Worm (Caenorhabditis elegans): Measurements from ENCODE around the gene tyra-2.

Gene tyra-2

ce11 chrX:7033716-7034270, 28.4 kb upstream of the tyra-2 start:
- no peak for TF ChIP-seq elt-1 (tag; optimal IDR thresholded peaks at IDR 0.05)
- TF ChIP-seq unc-55 (GFP tag; optimal IDR thresholded peaks at IDR 0.05), result no peak
- TF ChIP-seq ztf-1 (GFP tag; conservative IDR thresholded peaks at IDR 0.05), result no peak
- TF ChIP-seq C34F6.9 (tag; optimal IDR thresholded peaks at IDR 0.05), result no peak
- no peak for TF ChIP-seq gmeb-1 (tag; optimal IDR thresholded peaks at IDR 0.05)
- no peak for TF ChIP-seq snpc-4 (tag; optimal IDR thresholded peaks at IDR 0.05)
- TF ChIP-seq lsy-2 (tag; optimal IDR thresholded peaks at IDR 0.05), result no peak
- no peak for TF ChIP-seq sma-9 (GFP tag; optimal IDR thresholded peaks at IDR 0.05)
- no peak for TF ChIP-seq sma-9 (tag; optimal IDR thresholded peaks at IDR 0.05)
- TF ChIP-seq sma-3 (GFP tag; optimal IDR thresholded peaks at IDR 0.05), result no peak
- TF ChIP-seq lin-11 (tag; optimal IDR thresholded peaks at IDR 0.05), result no peak
- TF ChIP-seq lin-13 (GFP tag; optimal IDR thresholded peaks at IDR 0.05), result no peak
- no peak for TF ChIP-seq fos-1 (tag; optimal IDR thresholded peaks at IDR 0.05)
- no peak for TF ChIP-seq ztf-4 (tag; optimal IDR thresholded peaks at IDR 0.05)

ce11 chrX:7028836-7029235, 23.5 kb upstream of the tyra-2 start, which contains the start of gene flp-26:
Gene flp-26 (plus strand): TSS chrX:7029136.
- TF ChIP-seq Y55F3AM.14 (GFP tag; optimal IDR thresholded peaks at IDR 0.05), result no peak
- no peak for TF ChIP-seq dmd-4 (tag; optimal IDR thresholded peaks at IDR 0.05)
- TF ChIP-seq nhr-237 (tag; optimal IDR thresholded peaks at IDR 0.05), result no peak
- TF ChIP-seq ztf-11 (tag; optimal IDR thresholded peaks at IDR 0.05), result no peak
- TF ChIP-seq lin-11 (tag; optimal IDR thresholded peaks at IDR 0.05), result no peak
- TF ChIP-seq crh-2 (tag; optimal IDR thresholded peaks at IDR 0.05), result no peak
- no peak for TF ChIP-seq sem-4 (tag; optimal IDR thresholded peaks at IDR 0.05)
- no peak for TF ChIP-seq nhr-11 (tag; optimal IDR thresholded peaks at IDR 0.05)
- no peak for TF ChIP-seq ZK546.5 (tag; optimal IDR thresholded peaks at IDR 0.05)
- no peak for TF ChIP-seq unc-62 (GFP tag; optimal IDR thresholded peaks at IDR 0.05)
- TF ChIP-seq ama-1 (optimal IDR thresholded peaks at IDR 0.05), result no peak
- TF ChIP-seq peb-1 (tag; optimal IDR thresholded peaks at IDR 0.05), result no peak
- TF ChIP-seq lin-39 (tag; optimal IDR thresholded peaks at IDR 0.05), result no peak
- no peak for TF ChIP-seq alr-1 (tag; optimal IDR thresholded peaks at IDR 0.05)
- TF ChIP-seq C34F6.9 (tag; optimal IDR thresholded peaks at IDR 0.05), result no peak
- no peak for TF ChIP-seq nhr-77 (tag; optimal IDR thresholded peaks at IDR 0.05)
- no peak for TF ChIP-seq zag-1 (tag; optimal IDR thresholded peaks at IDR 0.05)

ce11 chrX:7019733-7020132, 14.4 kb upstream of the tyra-2 start, which contains the start of gene cah-5:
Gene cah-5 (plus strand): TSS chrX:7020033.
- TF ChIP-seq ztf-11 (tag; optimal IDR thresholded peaks at IDR 0.05) (no peak), ZK546.5 (tag; optimal IDR thresholded peaks at IDR 0.05) (no peak), lin-39 (tag; optimal IDR thresholded peaks at IDR 0.05) (no peak), elt-3 (tag; optimal IDR thresholded peaks at IDR 0.05) (no peak), fos-1 (tag; optimal IDR thresholded peaks at IDR 0.05) (no peak), lin-11 (tag; optimal IDR thresholded peaks at IDR 0.05) (no peak)

- TF ChIP-seq ztf-11 (tag; optimal IDR thresholded peaks at IDR 0.05) (no peak), ztf-1 (GFP tag; conservative IDR thresholded peaks at IDR 0.05) (no peak), mbf-1 (tag; optimal IDR thresholded peaks at IDR 0.05) (no peak), ama-1 (optimal IDR thresholded peaks at IDR 0.05) (no peak), unc-55 (GFP tag; optimal IDR thresholded peaks at IDR 0.05) (no peak), R02D3.7 (tag; optimal IDR thresholded peaks at IDR 0.05) (no peak), alr-1 (tag; optimal IDR thresholded peaks at IDR 0.05) (no peak), nhr-21 (tag; optimal IDR thresholded peaks at IDR 0.05) (no peak), fos-1 (tag; optimal IDR thresholded peaks at IDR 0.05) (no peak), nhr-10 (tag; optimal IDR thresholded peaks at IDR 0.05) (no peak), sma-3 (GFP tag; optimal IDR thresholded peaks at IDR 0.05) (no peak)
Measured at ce11 chrX:7005919-7006318, 544 bp upstream of the tyra-2 start.

- no peak for TF ChIP-seq sma-3 (GFP tag; optimal IDR thresholded peaks at IDR 0.05)
Measured at ce11 chrX:7001933-7002332, 3.4 kb downstream of the tyra-2 start.

- TF ChIP-seq nhr-129 (tag; optimal IDR thresholded peaks at IDR 0.05), result peak; percentile 11
- TF ChIP-seq F13H6.1 (tag; optimal IDR thresholded peaks at IDR 0.05), result peak; percentile 24
- no peak for TF ChIP-seq nhr-6 (tag; optimal IDR thresholded peaks at IDR 0.05)
Measured at ce11 chrX:6996448-6996847, 8.9 kb downstream of the tyra-2 start, which contains the start of the genes F01E11.20 and tsp-16. Gene F01E11.20 (minus strand): TSS chrX:6996548. Gene tsp-16 (minus strand): TSS chrX:6996620.

All from whole organism, L2 larva.